Worm (Caenorhabditis elegans) whole organism, L4 larva: ENCODE data around the gene C05A2.4.
A peak's percentile ranks its signal among the peaks of the same experiment; 100 is the strongest.

Source experiments
- D1046.2 ChIP-seq: fragments of 200-800 bp; sonication (Bioruptor generic); IDR thresholded peaks from 2 replicates; pipeline ENCODE4 v1.3.6; 2022; ENCODE audit warnings: missing genetic modification characterization, missing compliant biosample characterization
- F44E2.7 ChIP-seq: fragments of 200-800 bp; sonication (Bioruptor generic); IDR thresholded peaks from 2 replicates; pipeline ENCODE4 v2.1.2; 2022; ENCODE audit warnings: missing genetic modification characterization, missing compliant biosample characterization
- T26A8.4 ChIP-seq: fragments of 200-800 bp; sonication (Bioruptor generic); IDR thresholded peaks from 2 replicates; pipeline ENCODE4 v1.3.6; 2022; ENCODE audit warnings: missing genetic modification characterization, missing compliant biosample characterization
- ama-1 ChIP-seq: fragments of 150-350 bp; optimal IDR thresholded peaks from 2 replicates; lab custom pipeline; 2014; ENCODE audit warnings: inconsistent platforms, mixed read lengths
- attf-4 ChIP-seq: sonication (generic microtip); optimal IDR thresholded peaks from 3 replicates; lab custom pipeline; 2017; ENCODE audit warnings: missing biosample characterization, missing genetic modification characterization
- ceh-32 ChIP-seq: sonication (generic microtip); optimal IDR thresholded peaks from 2 replicates; lab custom pipeline; 2016; ENCODE audit warnings: mild to moderate bottlenecking, missing genetic modification characterization, missing compliant biosample characterization; ENCODE audit not compliant: poor library complexity
- ceh-82 ChIP-seq: sonication (generic microtip); optimal IDR thresholded peaks from 2 replicates; lab custom pipeline; 2017; ENCODE audit warnings: missing biosample characterization, missing genetic modification characterization
- cey-2 ChIP-seq: sonication (generic microtip); optimal IDR thresholded peaks from 3 replicates; lab custom pipeline; 2017; ENCODE audit warnings: missing genetic modification characterization, mild to moderate bottlenecking, missing compliant biosample characterization, antibody characterized with exemption, borderline replicate concordance; ENCODE audit not compliant: insufficient read depth
- ctbp-1 ChIP-seq: fragments of 200-800 bp; sonication (Bioruptor generic); IDR thresholded peaks from 2 replicates; pipeline ENCODE4 v1.3.6; 2022; ENCODE audit warnings: missing genetic modification reagents, missing genetic modification characterization, missing compliant biosample characterization
- daf-12 ChIP-seq: fragments of 150-350 bp; optimal IDR thresholded peaks from 2 replicates; lab custom pipeline; 2014; ENCODE audit warnings: missing biosample characterization, missing genetic modification reagents, missing genetic modification characterization
- daf-8 ChIP-seq: fragments of 200-800 bp; sonication (Bioruptor generic); IDR thresholded peaks from 2 replicates; pipeline ENCODE4 v1.3.6; 2022; ENCODE audit warnings: missing genetic modification characterization, missing compliant biosample characterization
- dmd-8 ChIP-seq: fragments of 200-800 bp; sonication (Bioruptor generic); IDR thresholded peaks from 2 replicates; pipeline ENCODE4 v1.3.6; 2022; ENCODE audit warnings: missing genetic modification characterization, missing compliant biosample characterization
- dpl-1 ChIP-seq: fragments of 150-350 bp; optimal IDR thresholded peaks from 2 replicates; lab custom pipeline; 2014; ENCODE audit warnings: missing biosample characterization, missing genetic modification reagents, missing genetic modification characterization
- duxl-1 ChIP-seq: sonication (generic microtip); optimal IDR thresholded peaks from 2 replicates; lab custom pipeline; 2016; ENCODE audit warnings: mild to moderate bottlenecking, missing genetic modification characterization, moderate library complexity, missing compliant biosample characterization; ENCODE audit not compliant: poor library complexity
- egl-43 ChIP-seq: fragments of 200-800 bp; sonication (Bioruptor generic); IDR thresholded peaks from 2 replicates; pipeline ENCODE4 v1.3.6; 2022; ENCODE audit warnings: missing genetic modification reagents, missing genetic modification characterization, missing compliant biosample characterization
- gei-8 ChIP-seq: fragments of 200-800 bp; sonication (Bioruptor generic); optimal IDR thresholded peaks from 2 replicates; lab custom pipeline; 2018; ENCODE audit warnings: mild to moderate bottlenecking, missing genetic modification characterization, missing compliant biosample characterization
- hif-1 ChIP-seq, 2 experiments: sonication (generic microtip); optimal IDR thresholded peaks; 2 replicates each; lab custom pipeline; 2016 to 2017; ENCODE audit warnings: missing compliant biosample characterization in 2 of 2, missing genetic modification characterization in 2 of 2, missing genetic modification reagents in 2 of 2, missing genotype in 2 of 2, mild to moderate bottlenecking in 1 of 2
- hlh-11 ChIP-seq: fragments of 200-800 bp; sonication (Bioruptor generic); optimal IDR thresholded peaks from 2 replicates; lab custom pipeline; 2018; ENCODE audit warnings: mild to moderate bottlenecking, missing genetic modification characterization, missing compliant biosample characterization
- hlh-30 ChIP-seq: sonication (generic microtip); optimal IDR thresholded peaks from 2 replicates; lab custom pipeline; 2017; ENCODE audit warnings: antibody characterized with exemption, mild to moderate bottlenecking, missing genetic modification characterization, missing compliant biosample characterization; ENCODE audit not compliant: insufficient read depth
- lim-7 ChIP-seq: fragments of 200-800 bp; sonication (Bioruptor generic); IDR thresholded peaks from 2 replicates; pipeline ENCODE4 v1.3.6; 2022; ENCODE audit warnings: missing genetic modification characterization, missing compliant biosample characterization
- lin-1 ChIP-seq: fragments of 200-800 bp; sonication (Bioruptor generic); IDR thresholded peaks from 2 replicates; pipeline ENCODE4 v1.3.6; 2022; ENCODE audit warnings: missing genetic modification reagents, missing genetic modification characterization, missing compliant biosample characterization
- lir-3 ChIP-seq: sonication (generic microtip); optimal IDR thresholded peaks from 2 replicates; lab custom pipeline; 2016; ENCODE audit warnings: mild to moderate bottlenecking, missing genetic modification characterization, missing compliant biosample characterization
- lsy-2 ChIP-seq, 2 experiments: fragments of 150-350 bp in 1 of 2; sonication (generic microtip) in 1 of 2; optimal IDR thresholded peaks; 2 replicates each; lab custom pipeline; 2014 to 2017; ENCODE audit warnings: missing biosample characterization in 2 of 2, missing genetic modification characterization in 2 of 2
- mdl-1 ChIP-seq, 2 experiments: fragments of 150-350 bp in 1 of 2; sonication (generic microtip) in 1 of 2; optimal IDR thresholded peaks; 2 replicates each; lab custom pipeline; 2014 to 2017; ENCODE audit warnings: missing biosample characterization in 2 of 2, missing genetic modification characterization in 2 of 2
- mxl-3 ChIP-seq: fragments of 200-800 bp; sonication (Bioruptor generic); optimal IDR thresholded peaks from 2 replicates; lab custom pipeline; 2018; ENCODE audit warnings: mild to moderate bottlenecking, missing genetic modification characterization, missing compliant biosample characterization
- nhr-10 ChIP-seq: fragments of 150-350 bp; optimal IDR thresholded peaks from 2 replicates; lab custom pipeline; 2014; ENCODE audit warnings: missing biosample characterization, missing genetic modification characterization
- nhr-102 ChIP-seq: sonication (generic microtip); optimal IDR thresholded peaks from 2 replicates; lab custom pipeline; 2016; ENCODE audit warnings: mild to moderate bottlenecking, missing genetic modification characterization, moderate library complexity, missing compliant biosample characterization
- nhr-237 ChIP-seq: sonication (generic microtip); optimal IDR thresholded peaks from 2 replicates; lab custom pipeline; 2017; ENCODE audit warnings: missing biosample characterization, missing genetic modification characterization
- nhr-28 ChIP-seq: fragments of 150-350 bp; optimal IDR thresholded peaks from 2 replicates; lab custom pipeline; 2014; ENCODE audit warnings: missing biosample characterization, missing genetic modification characterization
- nhr-41 ChIP-seq: fragments of 200-800 bp; sonication (Bioruptor generic); IDR thresholded peaks from 2 replicates; pipeline ENCODE4 v1.3.6; 2022; ENCODE audit warnings: missing genetic modification reagents, missing genetic modification characterization, missing compliant biosample characterization
- nhr-42 ChIP-seq: fragments of 200-800 bp; sonication (Bioruptor generic); IDR thresholded peaks from 2 replicates; pipeline ENCODE4 v1.3.6; 2022; ENCODE audit warnings: missing genetic modification characterization, missing compliant biosample characterization
- pha-4 ChIP-seq, 2 experiments: fragments of 150-350 bp in 1 of 2; fragments of 200-800 bp in 1 of 2; sonication (Bioruptor generic) in 1 of 2; IDR thresholded peaks in 1 of 2; optimal IDR thresholded peaks in 1 of 2; 2 replicates each; pipeline versions ENCODE4 v1.3.6 to Lab custom; 2014 to 2022; ENCODE audit warnings: missing genetic modification characterization in 2 of 2, missing genetic modification reagents in 2 of 2, missing biosample characterization in 1 of 2, missing compliant biosample characterization in 1 of 2
- pqm-1 ChIP-seq: sonication (generic microtip); optimal IDR thresholded peaks from 2 replicates; lab custom pipeline; 2017; ENCODE audit warnings: missing biosample characterization, missing genetic modification characterization
- set-16 ChIP-seq: fragments of 200-800 bp; sonication (Bioruptor generic); IDR thresholded peaks from 2 replicates; pipeline ENCODE4 v1.3.6; 2022; ENCODE audit warnings: missing genetic modification reagents, missing genetic modification characterization, missing compliant biosample characterization
- skn-1 ChIP-seq: fragments of 150-350 bp; optimal IDR thresholded peaks from 2 replicates; lab custom pipeline; 2014; ENCODE audit warnings: missing biosample characterization, missing genetic modification characterization
- spr-3 ChIP-seq: fragments of 200-800 bp; sonication (Bioruptor generic); optimal IDR thresholded peaks from 2 replicates; lab custom pipeline; 2018; ENCODE audit warnings: mild to moderate bottlenecking, missing genetic modification characterization, missing compliant biosample characterization
- tag-97 ChIP-seq: fragments of 200-800 bp; sonication (Bioruptor generic); IDR thresholded peaks from 2 replicates; pipeline ENCODE4 v1.3.6; 2022; ENCODE audit warnings: missing genetic modification characterization, missing compliant biosample characterization
- tra-1 ChIP-seq: fragments of 200-800 bp; sonication (Bioruptor generic); IDR thresholded peaks from 2 replicates; pipeline ENCODE4 v1.3.6; 2022; ENCODE audit warnings: missing genetic modification reagents, missing genetic modification characterization, missing compliant biosample characterization
- unc-130 ChIP-seq: sonication (generic microtip); optimal IDR thresholded peaks from 2 replicates; lab custom pipeline; 2016; ENCODE audit warnings: missing genetic modification reagents, missing genetic modification characterization, missing compliant biosample characterization
- unc-39 ChIP-seq: sonication (generic microtip); optimal IDR thresholded peaks from 2 replicates; lab custom pipeline; 2017; ENCODE audit warnings: missing biosample characterization, missing genetic modification characterization
- unc-62 ChIP-seq, 3 experiments: fragments of 150-350 bp in 1 of 3; sonication (generic microtip); optimal IDR thresholded peaks in 2 of 3; peaks in 1 of 3; 1 replicate in 1 of 3; 2 replicates in 2 of 3; lab custom pipeline; 2014 to 2017; ENCODE audit warnings: missing biosample characterization in 3 of 3, missing genetic modification characterization in 3 of 3, missing genetic modification reagents in 3 of 3, missing genotype in 1 of 3
- vab-7 ChIP-seq: fragments of 200-800 bp; sonication (Bioruptor generic); IDR thresholded peaks from 2 replicates; pipeline ENCODE4 v1.3.6; 2022; ENCODE audit warnings: missing genetic modification reagents, missing genetic modification characterization, missing compliant biosample characterization
- zip-11 ChIP-seq: fragments of 200-800 bp; sonication (Bioruptor generic); IDR thresholded peaks from 2 replicates; pipeline ENCODE4 v1.3.6; 2022; ENCODE audit warnings: missing genetic modification characterization, missing compliant biosample characterization
- ztf-11 ChIP-seq: fragments of 150-350 bp; optimal IDR thresholded peaks from 2 replicates; lab custom pipeline; 2014; ENCODE audit warnings: missing biosample characterization, missing genetic modification characterization

C05A2.4 gene

ce11 chrV:10715158-10716152, 20.2 kb downstream of the C05A2.4 start (continued):
- TF ChIP-seq unc-130 (GFP tag; lab: Kevin White, UChicago) (no peak), daf-12 (tag; lab: Kevin White, UChicago) (no peak), nhr-102 (tag; lab: Kevin White, UChicago) (peak; percentile 56), daf-8 (no peak), ceh-82 (no peak), spr-3 (peak; percentile 62), ztf-11 (tag; lab: Kevin White, UChicago) (no peak), nhr-41 (GFP tag; lab: Robert Waterston, UW) (peak; percentile 85), hlh-11 (tag; lab: Kevin White, UChicago) (peak; percentile 99), lin-1 (peak; percentile 87), dpl-1 (GFP tag; lab: Kevin White, UChicago) (peak; percentile 63), nhr-237 (tag; lab: Kevin White, UChicago) (no peak), mdl-1 (tag; optimal IDR thresholded peaks at IDR 0.05; lab: Kevin White, UChicago) (peak; percentile 97 to 98), skn-1 (no peak), tag-97 (no peak), duxl-1 (tag; lab: Kevin White, UChicago) (no peak), F44E2.7 (GFP tag; lab: Robert Waterston, UW) (no peak), lim-7 (GFP tag; lab: Robert Waterston, UW) (0 out of 2 replicates have a peak, but pooled peaks have one; percentile 36), nhr-42 (GFP tag; lab: Robert Waterston, UW) (peak; percentile 82), gei-8 (GFP tag; lab: Kevin White, UChicago) (peak; percentile 87), lsy-2 (tag; optimal IDR thresholded peaks at IDR 0.05; lab: Kevin White, UChicago) (peak; percentile 69 to 90), ama-1 (no peak), zip-11 (no peak), pha-4 (GFP tag; IDR thresholded peaks at IDR 0.05; lab: Robert Waterston, UW) (peak; percentile 92), pha-4 (tag; optimal IDR thresholded peaks at IDR 0.05; lab: Kevin White, UChicago) (no peak), lir-3 (tag; lab: Kevin White, UChicago) (no peak), ceh-32 (tag; lab: Kevin White, UChicago) (peak; percentile 71), D1046.2 (0 out of 2 replicates have a peak, but pooled peaks have one; percentile 67), attf-4 (tag; lab: Kevin White, UChicago) (no peak), pqm-1 (tag; lab: Kevin White, UChicago) (no peak), dmd-8 (GFP tag; lab: Robert Waterston, UW) (no peak; the same call in 1 of the 2 replicates)

- TF ChIP-seq hif-1 (tag; optimal IDR thresholded peaks at IDR 0.05; lab: Kevin White, UChicago) (no peak), hlh-30 (peak; percentile 89), egl-43 (peak; percentile 61; the same call in 1 of the 2 replicates), mxl-3 (peak; percentile 86), D1046.2 (no peak), lin-1 (no peak; the same call in 1 of the 2 replicates), set-16 (GFP tag; lab: Robert Waterston, UW) (peak; percentile 90), T26A8.4 (GFP tag; lab: Robert Waterston, UW) (0 out of 2 replicates have a peak, but pooled peaks have one; percentile 15), unc-39 (tag; lab: Kevin White, UChicago) (no peak), ctbp-1 (GFP tag; lab: Robert Waterston, UW) (no peak), dpl-1 (GFP tag; lab: Kevin White, UChicago) (peak; percentile 24), nhr-10 (tag; lab: Kevin White, UChicago) (peak; percentile 57), unc-62 (GFP tag; optimal IDR thresholded peaks at IDR 0.05 in 1 of 2; lab: Kevin White, UChicago) (peak in 1 of 2 experiments; percentile 98), unc-62 (tag; optimal IDR thresholded peaks at IDR 0.05; lab: Kevin White, UChicago) (no peak), hlh-11 (tag; lab: Kevin White, UChicago) (peak; percentile 95), vab-7 (peak; percentile 33; the same call in 1 of the 2 replicates), cey-2 (tag; lab: Kevin White, UChicago) (peak; percentile 83), lir-3 (tag; lab: Kevin White, UChicago) (no peak), pqm-1 (tag; lab: Kevin White, UChicago) (no peak), tra-1 (GFP tag; lab: Robert Waterston, UW) (peak; percentile 60), nhr-28 (tag; lab: Kevin White, UChicago) (peak; percentile 67), lim-7 (GFP tag; lab: Robert Waterston, UW) (no peak)
Measured at ce11 chrV:10716865-10717713, 21.8 kb downstream of the C05A2.4 start.
